Worm (Caenorhabditis elegans): ENCODE measurements around the gene Y53G8AM.7.

Y53G8AM.7 gene

DNA sequence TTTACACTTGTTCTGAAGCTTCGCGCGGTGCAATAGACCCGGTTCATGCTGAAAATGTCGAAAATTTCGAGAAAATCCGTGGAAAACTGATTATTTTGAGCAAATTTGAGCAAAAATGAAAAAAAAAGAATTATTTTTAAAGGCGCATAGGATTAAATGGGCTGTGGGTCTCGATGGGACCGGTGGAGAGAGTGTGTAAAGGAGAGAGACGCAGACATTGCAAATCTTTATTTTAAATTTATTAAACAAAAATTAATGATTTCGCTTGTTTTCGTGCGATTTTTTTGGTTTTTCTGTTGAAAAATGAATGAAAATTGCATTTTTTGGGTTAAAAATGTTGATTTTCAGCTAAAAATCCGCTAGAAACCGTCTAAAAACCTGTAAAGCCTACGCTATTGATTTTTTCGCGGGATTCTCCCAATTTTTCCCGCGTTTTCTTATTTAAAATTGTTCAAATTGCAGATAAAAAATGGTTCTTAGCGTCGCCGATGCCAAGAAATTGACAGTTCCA, 27.8 kb upstream of the Y53G8AM.7 start, which contains the start of the genes Y53G8AR.8 and Y53G8AR.6 (continued):
- TF ChIP-seq F39B2.1 (GFP tag; IDR thresholded peaks at IDR 0.05) = no peak
- TF ChIP-seq sptf-2 (GFP tag; optimal IDR thresholded peaks at IDR 0.05) = no peak
- no peak for TF ChIP-seq Y95B8A.8 (GFP tag; IDR thresholded peaks at IDR 0.05)
- no peak for TF ChIP-seq ztf-25 (GFP tag; IDR thresholded peaks at IDR 0.05)
- TF ChIP-seq rcor-1 (GFP tag; IDR thresholded peaks at IDR 0.05) = 0 out of 2 replicates have a peak, but pooled peaks have one; percentile 12
- no peak for TF ChIP-seq cebp-1 (GFP tag; IDR thresholded peaks at IDR 0.05)
- TF ChIP-seq cebp-1 (tag; optimal IDR thresholded peaks at IDR 0.05) = no peak
- TF ChIP-seq lin-54 (GFP tag; optimal IDR thresholded peaks at IDR 0.05) = peak; percentile 43
- no peak for TF ChIP-seq T26A5.8 (tag; optimal IDR thresholded peaks at IDR 0.05)
- no peak for TF ChIP-seq sea-2 (GFP tag; IDR thresholded peaks at IDR 0.05)
- peak; percentile 45; the same call in 1 of the 2 replicates for TF ChIP-seq madf-6 (GFP tag; IDR thresholded peaks at IDR 0.05)
- TF ChIP-seq F22D6.2 (tag; optimal IDR thresholded peaks at IDR 0.05) = no peak
- TF ChIP-seq nhr-120 (GFP tag; IDR thresholded peaks at IDR 0.05) = no peak
- no peak for TF ChIP-seq pbrm-1 (GFP tag; IDR thresholded peaks at IDR 0.05)
- no peak for TF ChIP-seq ztf-22 (GFP tag; optimal IDR thresholded peaks at IDR 0.05)
- no peak for TF ChIP-seq dpff-1 (tag; optimal IDR thresholded peaks at IDR 0.05)
- no peak for TF ChIP-seq atf-7 (tag; optimal IDR thresholded peaks at IDR 0.05)
- TF ChIP-seq D2030.7 (GFP tag; IDR thresholded peaks at IDR 0.05) = no peak

DNA sequence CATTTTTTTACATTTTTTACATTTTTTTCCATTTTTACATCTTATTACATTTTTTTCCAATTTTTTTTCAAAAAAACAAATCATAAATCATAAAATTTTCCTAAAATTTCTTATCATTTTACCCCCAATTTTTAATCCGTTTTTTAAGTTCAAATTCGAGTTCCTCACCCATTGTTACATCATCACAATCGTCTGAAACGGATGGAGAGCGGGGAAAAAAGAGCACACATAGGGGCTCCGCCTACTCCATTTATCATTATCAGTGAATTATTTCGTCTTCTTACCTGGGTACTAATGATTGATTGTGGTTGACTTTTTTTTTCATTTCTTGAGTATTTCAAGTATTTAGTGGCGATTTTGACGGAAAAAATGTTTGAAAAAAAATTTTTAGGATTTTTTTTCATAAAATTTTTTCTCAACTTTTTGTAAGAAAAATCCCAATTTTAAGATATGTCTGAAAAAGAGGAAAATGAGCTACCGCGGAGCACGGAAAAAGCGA, 15.4 kb upstream of the Y53G8AM.7 start, which contains the start of gene mfsd-8:
TSS of gene mfsd-8 (plus strand) at position 449 of the 499 bp plus-strand sequence.
- peak; percentile 63 for TF ChIP-seq ets-4 (GFP tag; optimal IDR thresholded peaks at IDR 0.05)
- no peak for TF ChIP-seq ekl-4 (GFP tag; IDR thresholded peaks at IDR 0.05)
- TF ChIP-seq nhr-80 (tag; optimal IDR thresholded peaks at IDR 0.05) = peak; percentile 88

DNA sequence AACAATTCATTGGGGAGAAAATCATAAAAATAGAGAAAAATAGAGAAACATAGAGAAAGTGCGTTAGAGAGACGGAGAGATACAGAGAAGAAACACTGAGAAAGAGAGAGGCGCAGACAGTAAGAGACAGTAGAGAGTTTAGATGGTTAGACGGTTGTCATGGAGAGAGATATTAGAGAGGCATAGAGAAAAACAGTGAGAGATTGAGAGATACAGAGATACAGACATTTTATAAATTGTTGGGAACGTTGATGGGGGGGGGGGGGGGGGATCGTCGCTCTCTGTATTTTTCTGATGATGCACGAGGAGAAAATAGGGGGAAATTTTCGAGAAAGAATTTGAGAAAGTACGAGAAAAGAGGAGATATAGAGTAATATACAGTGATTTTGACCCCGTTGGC, 12.8 kb upstream of the Y53G8AM.7 start:
- TF ChIP-seq bed-1 (GFP tag; IDR thresholded peaks at IDR 0.05) (no peak), ztf-26 (tag; optimal IDR thresholded peaks at IDR 0.05) (peak; percentile 91), mel-28 (tag; optimal IDR thresholded peaks at IDR 0.05; ENCODE audit: borderline replicate concordance) (no peak), T07F8.4 (tag; optimal IDR thresholded peaks at IDR 0.05) (no peak), mcd-1 (GFP tag; IDR thresholded peaks at IDR 0.05) (peak; percentile 56), lin-40 (tag; optimal IDR thresholded peaks at IDR 0.05) (peak; percentile 88), ekl-4 (GFP tag; IDR thresholded peaks at IDR 0.05) (0 out of 2 replicates have a peak, but pooled peaks have one; percentile 59), K11D2.4 (GFP tag; IDR thresholded peaks at IDR 0.05) (peak; percentile 80), ceh-58 (GFP tag; IDR thresholded peaks at IDR 0.05) (no peak), madf-10 (tag; optimal IDR thresholded peaks at IDR 0.05) (no peak), ztf-18 (tag; optimal IDR thresholded peaks at IDR 0.05) (no peak), attf-3 (GFP tag; conservative IDR thresholded peaks at IDR 0.05) (no peak), nhr-80 (tag; optimal IDR thresholded peaks at IDR 0.05) (peak; percentile 14), rpc-1 (optimal IDR thresholded peaks at IDR 0.05) (no peak), rpc-1 (tag; optimal IDR thresholded peaks at IDR 0.05) (no peak), C06A6.2 (GFP tag; conservative IDR thresholded peaks at IDR 0.05) (peak; percentile 77), lin-54 (GFP tag; optimal IDR thresholded peaks at IDR 0.05) (peak; percentile 50), pha-4 (tag; optimal IDR thresholded peaks at IDR 0.05) (no peak), K12H6.12 (tag; optimal IDR thresholded peaks at IDR 0.05) (peak; percentile 34), F33H1.4 (GFP tag; IDR thresholded peaks at IDR 0.05) (no peak), die-1 (tag; optimal IDR thresholded peaks at IDR 0.05) (no peak), B0336.3 (GFP tag; IDR thresholded peaks at IDR 0.05) (peak; percentile 46; the same call in 1 of the 2 replicates), tbp1 (GFP tag; optimal IDR thresholded peaks at IDR 0.05) (peak; percentile 43), egrh-3 (GFP tag; IDR thresholded peaks at IDR 0.05) (peak; percentile 53), aptf-2 (GFP tag; conservative IDR thresholded peaks at IDR 0.05) (no peak), hmg-1.2 (GFP tag; IDR thresholded peaks at IDR 0.05) (peak; percentile 98), somi-1 (GFP tag; optimal IDR thresholded peaks at IDR 0.05) (peak; percentile 84), him-1 (tag; optimal IDR thresholded peaks at IDR 0.05) (no peak), gei-17 (GFP tag; optimal IDR thresholded peaks at IDR 0.05) (peak; percentile 6)
